Worm (Caenorhabditis elegans): ENCODE results near the gene tald-1.

ce11 chrIV:4399418-4400136, 13.1 kb downstream of the tald-1 start:
- no peak for TF ChIP-seq pha-4 (tag; optimal IDR thresholded peaks at IDR 0.05)
- TF ChIP-seq dmd-4 (tag; optimal IDR thresholded peaks at IDR 0.05; ENCODE audit: borderline replicate concordance): no peak
- no peak for TF ChIP-seq syd-9 (tag; optimal IDR thresholded peaks at IDR 0.05)
- no peak for TF ChIP-seq ceh-45 (GFP tag; IDR thresholded peaks at IDR 0.05)
- TF ChIP-seq ama-1 (optimal IDR thresholded peaks at IDR 0.05): no peak

All from whole organism, late embryonic.